Fruit fly (Drosophila melanogaster) S2 (cell line): Measurements from ENCODE around the gene Trs33.

Source experiments
- CG8478 ChIP-seq: fragments of >200 bp; optimal IDR thresholded peaks from 2 replicates; lab custom pipeline; 2018
- CTCF ChIP-seq, 2 experiments: fragments of >200 bp; optimal IDR thresholded peaks; 2 replicates each; lab custom pipeline; 2018

dm6 chr3R:15371833-15372232, 21.0 kb upstream of the Trs33 start, which contains the start of the genes Ccm3 and CG6136:
- TF ChIP-seq CTCF (optimal IDR thresholded peaks at IDR 0.05; lab: Kevin White, UChicago) (peak in 1 of 2 experiments; percentile 2), CG8478 (lab: Kevin White, UChicago) (no peak)
